Fruit fly (Drosophila melanogaster) whole organism, pupa: Measurements from ENCODE around the gene CG2201.
A peak's percentile ranks its signal among the peaks of the same experiment; 100 is the strongest.

Experiments used
- CG10348 ChIP-seq: fragments of 200-800 bp; sonication (Bioruptor generic); IDR thresholded peaks from 2 replicates; pipeline ENCODE4 v1.3.6; 2022; ENCODE audit warnings: missing biosample characterization, missing genetic modification characterization
- CG12605 ChIP-seq: fragments of 200-800 bp; sonication (Bioruptor generic); IDR thresholded peaks from 2 replicates; pipeline ENCODE4 v1.3.6; 2022; ENCODE audit warnings: missing biosample characterization, missing genetic modification characterization
- CG13204 ChIP-seq: fragments of 200-800 bp; sonication (Bioruptor generic); optimal IDR thresholded peaks from 2 replicates; lab custom pipeline; 2018; ENCODE audit warnings: missing biosample characterization, mild to moderate bottlenecking, missing genetic modification characterization, moderate library complexity
- CG14655 ChIP-seq: fragments of 200-800 bp; sonication (Bioruptor generic); optimal IDR thresholded peaks from 3 replicates; lab custom pipeline; 2017; ENCODE audit warnings: mild to moderate bottlenecking, missing biosample characterization, missing genetic modification reagents, missing genetic modification characterization
- CG15710 ChIP-seq: fragments of 200-800 bp; sonication (Bioruptor generic); optimal IDR thresholded peaks from 2 replicates; lab custom pipeline; 2018; ENCODE audit warnings: missing biosample characterization, mild to moderate bottlenecking, missing genetic modification characterization, moderate library complexity
- CG17806 ChIP-seq: fragments of 200-800 bp; sonication (Bioruptor generic); optimal IDR thresholded peaks from 2 replicates; lab custom pipeline; 2018; ENCODE audit warnings: missing biosample characterization, mild to moderate bottlenecking, missing genetic modification characterization, moderate library complexity
- CG32121 ChIP-seq: fragments of 200-800 bp; sonication (Bioruptor generic); IDR thresholded peaks from 2 replicates; pipeline ENCODE4 v1.3.6; 2022; ENCODE audit warnings: missing biosample characterization, missing genetic modification characterization
- CG34367 ChIP-seq: fragments of 200-800 bp; sonication (Bioruptor generic); optimal IDR thresholded peaks from 2 replicates; lab custom pipeline; 2018; ENCODE audit warnings: missing biosample characterization, mild to moderate bottlenecking, missing genetic modification characterization
- CG4496 ChIP-seq: fragments of 200-800 bp; sonication (Bioruptor generic); IDR thresholded peaks from 3 replicates; pipeline ENCODE4 v1.3.6; 2022; ENCODE audit warnings: missing biosample characterization, missing genetic modification characterization
- CG8159 ChIP-seq: fragments of 200-800 bp; sonication (Bioruptor generic); optimal IDR thresholded peaks from 3 replicates; lab custom pipeline; 2018; ENCODE audit warnings: missing biosample characterization, mild to moderate bottlenecking, missing genetic modification characterization, moderate library complexity
- CG8301 ChIP-seq: fragments of 200-800 bp; sonication (Bioruptor generic); optimal IDR thresholded peaks from 2 replicates; lab custom pipeline; 2018; ENCODE audit warnings: missing biosample characterization, mild to moderate bottlenecking, missing genetic modification characterization
- CG9948 ChIP-seq: fragments of 200-800 bp; sonication (Bioruptor generic); optimal IDR thresholded peaks from 2 replicates; lab custom pipeline; 2018; ENCODE audit warnings: missing biosample characterization, mild to moderate bottlenecking, missing genetic modification characterization, moderate library complexity
- D1 ChIP-seq: fragments of 200-800 bp; sonication (Bioruptor generic); optimal IDR thresholded peaks from 2 replicates; lab custom pipeline; 2018; ENCODE audit warnings: missing biosample characterization, mild to moderate bottlenecking, missing genetic modification characterization, moderate library complexity
- EcR ChIP-seq: fragments of 200-800 bp; sonication (Bioruptor generic); optimal IDR thresholded peaks from 3 replicates; lab custom pipeline; 2019; ENCODE audit warnings: missing biosample characterization, missing genetic modification characterization, mild to moderate bottlenecking, moderate library complexity, missing genetic modification reagents
- Ets98B ChIP-seq: fragments of 200-800 bp; sonication (Bioruptor generic); IDR thresholded peaks from 2 replicates; pipeline ENCODE4 v1.3.6; 2022; ENCODE audit warnings: missing biosample characterization, missing genetic modification characterization
- Pif1A ChIP-seq: fragments of 200-800 bp; sonication (Bioruptor generic); optimal IDR thresholded peaks from 3 replicates; lab custom pipeline; 2016; ENCODE audit warnings: missing biosample characterization, missing genetic modification characterization
- Pif1B ChIP-seq: fragments of 200-800 bp; sonication (Bioruptor generic); optimal IDR thresholded peaks from 3 replicates; lab custom pipeline; 2016; ENCODE audit warnings: missing biosample characterization, missing genetic modification characterization
- Snoo ChIP-seq: fragments of 200-800 bp; sonication (Bioruptor generic); optimal IDR thresholded peaks from 3 replicates; lab custom pipeline; 2017; ENCODE audit warnings: missing biosample characterization, mild to moderate bottlenecking, missing genetic modification characterization, inconsistent platforms
- fd96Ca ChIP-seq: fragments of 200-800 bp; sonication (Bioruptor generic); IDR thresholded peaks from 3 replicates; pipeline ENCODE4 v1.3.6; 2022; ENCODE audit warnings: missing biosample characterization, missing genetic modification characterization
- gl ChIP-seq: fragments of 200-800 bp; sonication (Bioruptor generic); optimal IDR thresholded peaks from 2 replicates; lab custom pipeline; 2018; ENCODE audit warnings: missing biosample characterization, mild to moderate bottlenecking, missing genetic modification characterization
- rn ChIP-seq: fragments of 200-800 bp; sonication (Bioruptor generic); IDR thresholded peaks from 2 replicates; pipeline ENCODE4 v1.3.6; 2022; ENCODE audit warnings: missing biosample characterization, missing genetic modification characterization

The CG2201 gene

DNA sequence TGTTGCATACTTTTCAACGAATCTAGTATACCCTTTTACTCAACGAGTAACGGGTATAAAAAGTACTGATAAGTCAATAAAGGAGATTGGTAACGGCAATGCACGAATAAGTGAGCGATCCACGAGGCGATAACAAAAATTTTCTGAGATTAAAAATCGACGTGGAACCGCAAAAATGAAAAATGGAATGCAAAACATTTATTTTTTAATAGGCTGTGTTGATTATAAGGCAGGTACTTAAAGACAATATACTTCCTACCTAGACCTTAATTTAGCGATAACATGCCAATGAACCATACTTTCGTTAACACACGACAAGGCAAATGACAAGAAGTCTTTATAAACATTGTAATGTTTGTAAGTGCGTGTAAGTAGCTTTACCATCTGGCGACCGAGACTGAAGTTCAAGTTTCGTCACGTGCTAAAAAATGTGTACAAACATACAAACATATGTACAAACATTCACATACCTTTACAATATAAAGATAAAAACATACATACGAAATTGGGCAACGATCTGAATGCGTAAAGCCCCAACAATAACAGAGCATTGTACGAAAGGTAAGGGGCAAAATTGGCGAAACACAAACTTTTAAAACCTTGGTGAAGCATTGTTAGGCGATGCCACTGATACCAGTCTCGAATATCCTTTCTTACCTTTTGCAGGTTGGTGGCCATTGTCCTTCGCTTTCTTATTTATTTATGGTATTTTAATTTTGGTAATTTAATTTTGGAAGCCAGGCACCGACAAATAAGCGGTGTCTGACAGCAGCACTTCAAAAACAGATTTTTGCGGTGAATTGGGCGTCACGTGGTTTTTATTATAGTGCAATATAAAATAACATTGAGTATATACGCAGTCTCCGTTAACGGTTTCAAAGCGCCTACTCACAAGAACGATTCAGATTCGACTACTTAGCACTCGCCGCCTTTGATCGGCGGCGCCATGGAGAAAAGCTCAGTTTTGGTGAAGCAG lies 883 bp downstream of the CG2201 start:
- TF ChIP-seq D1: no peak
- peak; percentile 46 for TF ChIP-seq EcR

DNA sequence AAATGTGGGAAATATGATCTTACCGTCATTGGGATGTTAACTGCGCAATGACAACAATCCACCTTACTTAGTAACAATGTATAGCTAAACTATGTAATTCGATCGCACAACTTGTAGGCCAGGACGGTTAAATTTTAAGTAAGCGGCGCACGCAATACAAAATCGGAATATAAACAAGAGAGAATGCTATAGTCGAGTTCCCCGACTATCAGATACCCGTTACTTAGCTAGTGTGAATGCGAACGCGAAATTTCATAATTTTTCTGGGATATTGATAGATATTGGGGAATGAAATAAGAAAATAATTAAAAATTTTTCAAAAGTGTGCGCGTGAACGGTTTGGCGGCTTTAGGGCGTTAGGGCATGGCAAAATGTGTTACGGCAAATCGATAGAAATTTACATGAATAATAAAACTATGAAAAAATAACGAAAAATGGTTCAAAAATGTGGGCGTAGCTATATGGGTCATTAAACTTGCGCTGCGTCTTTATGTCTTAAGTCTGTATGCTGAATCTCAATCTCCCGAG lies 1.8 kb downstream of the CG2201 start:
- TF ChIP-seq CG13204 (no peak), CG4496 (GFP tag; lab: Robert Waterston, UW) (no peak)

DNA sequence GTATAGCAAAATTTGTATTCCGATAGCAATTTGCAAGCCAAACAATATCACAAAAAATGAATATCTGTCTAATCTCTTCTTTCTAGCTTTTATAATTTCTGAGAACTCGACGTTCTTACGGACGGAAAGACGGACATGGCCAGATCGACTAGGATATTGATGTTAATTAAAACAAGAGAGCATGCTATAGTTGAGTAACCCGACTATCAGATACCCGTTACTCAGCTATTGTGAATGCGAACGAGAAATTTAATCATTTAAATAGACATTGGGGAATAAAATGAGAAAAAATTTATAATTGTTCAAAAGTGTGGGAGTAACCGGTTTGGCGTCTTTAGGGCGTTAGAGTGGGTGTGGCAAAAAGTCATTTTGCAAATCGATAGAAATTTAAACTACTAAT lies 3.4 kb downstream of the CG2201 start:
- no peak for TF ChIP-seq CG4496 (GFP tag; lab: Robert Waterston, UW)
- TF ChIP-seq CG8301 (tag; lab: Kevin White, UChicago): no peak
- no peak for TF ChIP-seq CG34367
- TF ChIP-seq Ets98B (GFP tag; lab: Robert Waterston, UW): no peak
- no peak for TF ChIP-seq Pif1A
- TF ChIP-seq CG17806: no peak
- no peak for TF ChIP-seq CG12605 (GFP tag; lab: Robert Waterston, UW)
- TF ChIP-seq CG10348 (GFP tag; lab: Robert Waterston, UW): no peak
- no peak for TF ChIP-seq CG8159 (tag; lab: Kevin White, UChicago)
- TF ChIP-seq CG13204: no peak
- TF ChIP-seq CG32121 (GFP tag; lab: Robert Waterston, UW): no peak
- TF ChIP-seq D1: no peak

DNA sequence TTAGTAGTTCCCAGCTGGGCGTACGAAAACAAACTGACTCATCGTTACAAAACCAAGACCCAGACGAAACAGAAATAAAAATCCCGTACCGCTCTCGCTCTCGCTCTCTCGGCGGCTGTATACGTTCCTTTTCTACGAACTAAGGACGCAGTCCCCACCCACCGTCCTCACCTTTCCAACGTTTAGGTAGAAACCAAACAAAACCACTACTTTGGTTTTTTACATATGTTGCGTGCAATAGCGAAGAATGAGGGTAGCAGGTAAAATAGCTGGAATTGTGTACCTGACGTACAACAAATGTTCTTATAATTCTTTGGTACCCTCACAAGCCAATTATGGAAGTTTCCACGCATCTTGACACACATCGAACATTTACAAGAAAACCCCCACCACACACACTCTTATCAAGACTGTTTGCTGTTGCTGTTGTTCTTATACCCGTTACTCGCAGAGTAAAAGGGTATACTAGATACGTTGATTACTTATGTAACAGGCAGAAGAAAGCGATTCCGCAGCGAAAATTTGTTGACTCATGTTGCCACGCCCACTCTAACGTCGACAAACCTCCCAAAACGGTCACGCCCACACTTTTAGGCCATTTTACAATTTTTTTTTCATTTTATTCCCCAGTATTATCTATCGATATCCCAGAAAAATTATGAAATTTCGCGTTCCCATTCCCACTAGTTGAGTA lies 5.0 kb downstream of the CG2201 start:
- no peak for TF ChIP-seq D1
- no peak for TF ChIP-seq CG17806
- no peak for TF ChIP-seq CG34367
- TF ChIP-seq CG9948: peak; percentile 19
- peak; percentile 36 for TF ChIP-seq CG8301 (tag; lab: Kevin White, UChicago)
- TF ChIP-seq CG4496 (GFP tag; lab: Robert Waterston, UW): no peak; the same call in 2 of the 3 replicates
- no peak for TF ChIP-seq EcR
- no peak for TF ChIP-seq CG13204
- peak; percentile 37 for TF ChIP-seq CG14655
- no peak for TF ChIP-seq Pif1B (GFP tag; lab: Kevin White, UChicago)
- no peak for TF ChIP-seq gl (tag; lab: Kevin White, UChicago)
- TF ChIP-seq rn (GFP tag; lab: Robert Waterston, UW): no peak
- no peak; the same call in 2 of the 3 replicates for TF ChIP-seq fd96Ca (GFP tag; lab: Robert Waterston, UW)
- peak; percentile 13 for TF ChIP-seq CG15710 (tag; lab: Kevin White, UChicago)
- peak; percentile 34 for TF ChIP-seq CG8159 (tag; lab: Kevin White, UChicago)
- TF ChIP-seq CG32121 (GFP tag; lab: Robert Waterston, UW): no peak
- no peak for TF ChIP-seq CG10348 (GFP tag; lab: Robert Waterston, UW)
- TF ChIP-seq Ets98B (GFP tag; lab: Robert Waterston, UW): no peak
- no peak for TF ChIP-seq Snoo (tag; lab: Kevin White, UChicago)
- no peak for TF ChIP-seq CG12605 (GFP tag; lab: Robert Waterston, UW)
- TF ChIP-seq Pif1A: peak; percentile 22

DNA sequence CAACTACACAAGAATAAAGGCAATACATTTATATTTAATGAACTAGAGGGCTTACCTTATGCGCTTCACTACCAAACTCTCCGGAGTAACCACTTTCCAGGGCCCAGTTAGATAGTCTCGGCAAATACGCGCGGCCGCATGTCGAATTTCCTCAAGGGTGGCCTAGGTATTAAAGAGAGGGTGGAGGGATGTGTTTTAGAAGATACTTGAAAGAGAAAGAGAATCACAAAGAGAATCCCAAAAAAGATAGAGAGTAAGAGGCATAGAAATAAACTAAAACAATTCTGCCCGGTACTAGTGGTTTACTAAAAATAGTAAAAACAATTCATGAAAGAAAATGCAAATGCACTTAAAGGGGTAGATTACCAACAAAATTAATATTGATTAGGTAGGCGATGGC lies 5.9 kb downstream of the CG2201 start:
- TF ChIP-seq CG15710 (tag; lab: Kevin White, UChicago) (no peak), CG9948 (no peak), Snoo (tag; lab: Kevin White, UChicago) (no peak), CG34367 (no peak), Pif1B (GFP tag; lab: Kevin White, UChicago) (no peak), fd96Ca (GFP tag; lab: Robert Waterston, UW) (no peak), Ets98B (GFP tag; lab: Robert Waterston, UW) (no peak), D1 (no peak), CG4496 (GFP tag; lab: Robert Waterston, UW) (no peak), gl (tag; lab: Kevin White, UChicago) (no peak), EcR (no peak), Pif1A (no peak), CG12605 (GFP tag; lab: Robert Waterston, UW) (no peak), CG17806 (no peak), CG10348 (GFP tag; lab: Robert Waterston, UW) (no peak), CG8159 (tag; lab: Kevin White, UChicago) (no peak), CG13204 (no peak)

DNA sequence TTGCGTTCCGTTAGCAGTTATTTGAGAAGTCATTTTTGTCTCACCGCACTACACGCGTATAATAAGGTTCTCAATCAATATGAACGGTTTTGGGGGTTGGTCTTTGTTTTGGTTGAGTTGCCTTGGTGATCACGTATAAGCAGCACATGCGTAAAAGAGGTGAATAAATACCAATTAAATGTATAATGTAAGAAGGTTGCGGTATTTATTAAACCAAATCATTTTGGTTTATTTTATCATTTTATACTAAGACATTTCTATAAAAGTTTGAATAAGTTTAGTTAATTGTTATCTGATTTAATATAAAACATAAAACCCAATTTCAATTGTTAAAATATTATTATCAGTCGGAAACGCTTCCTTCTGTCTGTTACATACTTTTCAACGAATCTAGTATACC lies 34.6 kb downstream of the CG2201 start, which contains the start of gene nompB:
nompB (minus strand) TSS at position 101 of the 400 bp plus-strand sequence.
- TF ChIP-seq CG32121 (GFP tag; lab: Robert Waterston, UW) (no peak), Pif1A (no peak), CG15710 (tag; lab: Kevin White, UChicago) (no peak), Pif1B (GFP tag; lab: Kevin White, UChicago) (no peak), CG17806 (no peak), fd96Ca (GFP tag; lab: Robert Waterston, UW) (no peak), CG13204 (no peak), CG9948 (no peak), EcR (no peak), CG10348 (GFP tag; lab: Robert Waterston, UW) (no peak), rn (GFP tag; lab: Robert Waterston, UW) (no peak), CG14655 (no peak)
